Worm (Caenorhabditis elegans) whole organism, L4/young adult: ENCODE data around the gene hpr-9.

Experiments used
- W03F9.2 ChIP-seq: fragments of 150-350 bp; optimal IDR thresholded peaks from 2 replicates; lab custom pipeline; 2014; ENCODE audit warnings: missing biosample characterization, missing genetic modification characterization
- dao-5 ChIP-seq: sonication (generic microtip); optimal IDR thresholded peaks from 2 replicates; lab custom pipeline; 2016; ENCODE audit warnings: missing genotype, missing genetic modification characterization, moderate library complexity, missing compliant biosample characterization

DNA sequence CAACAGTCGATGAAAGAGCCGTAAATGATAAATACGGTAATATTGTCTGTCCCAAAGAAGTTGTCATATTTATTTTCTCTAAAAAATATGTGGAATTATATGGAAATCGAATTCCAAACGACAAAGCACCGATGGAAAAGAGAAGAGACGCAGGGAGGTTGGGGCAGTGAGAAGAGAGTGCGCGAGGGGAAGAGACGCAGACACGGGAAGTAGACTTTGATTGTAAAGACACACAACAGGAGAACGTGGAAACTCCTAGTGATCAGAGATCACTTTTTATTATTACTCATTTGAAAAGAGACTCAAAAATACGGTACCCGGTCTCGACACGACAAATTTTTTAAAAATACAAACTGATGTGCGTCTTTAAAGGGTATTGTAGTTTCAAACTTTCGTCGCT, 7.0 kb downstream of the hpr-9 start:
- TF ChIP-seq dao-5 (no peak), W03F9.2 (tag; lab: Kevin White, UChicago) (no peak)
